Fruit fly (Drosophila melanogaster) whole organism, embryonic: ENCODE results near the gene CG7231.

Source experiments
- ATbp ChIP-seq: fragments of 200-800 bp; sonication (Bioruptor generic); optimal IDR thresholded peaks from 2 replicates; lab custom pipeline; 2017; ENCODE audit warnings: missing biosample characterization, mild to moderate bottlenecking, missing genetic modification characterization, missing genetic modification reagents
- Asciz ChIP-seq: fragments of 200-800 bp; sonication (Bioruptor generic); optimal IDR thresholded peaks from 2 replicates; lab custom pipeline; 2017; ENCODE audit warnings: missing biosample characterization, mild to moderate bottlenecking, missing genetic modification characterization, missing genetic modification reagents
- CG10147 ChIP-seq: fragments of 200-800 bp; sonication (Bioruptor generic); optimal IDR thresholded peaks from 2 replicates; lab custom pipeline; 2019; ENCODE audit warnings: missing biosample characterization, mild to moderate bottlenecking, missing genetic modification characterization, moderate library complexity
- CG10209 ChIP-seq: fragments of 200-800 bp; sonication (Bioruptor generic); optimal IDR thresholded peaks from 3 replicates; lab custom pipeline; 2017; ENCODE audit warnings: missing biosample characterization, mild to moderate bottlenecking, missing genetic modification characterization, missing genetic modification reagents
- CG11093 ChIP-seq: fragments of 200-800 bp; sonication (Bioruptor generic); IDR thresholded peaks from 3 replicates; pipeline ENCODE4 v1.3.6; 2022; ENCODE audit warnings: missing biosample characterization, missing genetic modification characterization
- CG11247 ChIP-seq: fragments of 200-800 bp; sonication (Bioruptor generic); IDR thresholded peaks from 2 replicates; pipeline ENCODE4 v1.3.6; 2022; ENCODE audit warnings: missing biosample characterization, missing genetic modification characterization
- CG17328 ChIP-seq: fragments of 200-800 bp; sonication (Bioruptor generic); IDR thresholded peaks from 2 replicates; pipeline ENCODE4 v1.3.6; 2022; ENCODE audit warnings: missing biosample characterization, missing genetic modification characterization
- CG17359 ChIP-seq: fragments of 200-800 bp; sonication (Bioruptor generic); optimal IDR thresholded peaks from 3 replicates; lab custom pipeline; 2018; ENCODE audit warnings: missing biosample characterization, mild to moderate bottlenecking, missing genetic modification characterization, moderate library complexity
- CG17802 ChIP-seq: fragments of 200-800 bp; sonication (Bioruptor generic); optimal IDR thresholded peaks from 2 replicates; lab custom pipeline; 2018; ENCODE audit warnings: missing biosample characterization, mild to moderate bottlenecking, missing genetic modification characterization, moderate library complexity
- CG17912 ChIP-seq: fragments of 200-800 bp; sonication (Bioruptor generic); optimal IDR thresholded peaks from 2 replicates; lab custom pipeline; 2018; ENCODE audit warnings: missing biosample characterization, mild to moderate bottlenecking, missing genetic modification characterization
- CG30431 ChIP-seq: fragments of 200-800 bp; sonication (Bioruptor generic); optimal IDR thresholded peaks from 2 replicates; lab custom pipeline; 2017; ENCODE audit warnings: missing biosample characterization, missing genetic modification characterization
- CG3163 ChIP-seq: fragments of 200-800 bp; sonication (Bioruptor generic); optimal IDR thresholded peaks from 3 replicates; lab custom pipeline; 2016; ENCODE audit warnings: missing biosample characterization, missing genetic modification characterization
- CG3838 ChIP-seq: fragments of 200-800 bp; sonication (Bioruptor generic); optimal IDR thresholded peaks from 3 replicates; lab custom pipeline; 2016; ENCODE audit warnings: missing biosample characterization, missing genetic modification characterization
- CG3847 ChIP-seq: fragments of 200-800 bp; sonication (Bioruptor generic); IDR thresholded peaks from 2 replicates; pipeline ENCODE4 v1.3.6; 2022; ENCODE audit warnings: missing biosample characterization, missing genetic modification characterization
- CG4282 ChIP-seq: fragments of 200-800 bp; sonication (Bioruptor generic); optimal IDR thresholded peaks from 2 replicates; lab custom pipeline; 2016; ENCODE audit warnings: missing biosample characterization, missing genetic modification characterization
- CG4424 ChIP-seq: fragments of 200-800 bp; sonication (Bioruptor generic); optimal IDR thresholded peaks from 3 replicates; lab custom pipeline; 2016; ENCODE audit warnings: missing biosample characterization, missing genetic modification characterization
- CG7786 ChIP-seq: fragments of 200-800 bp; sonication (Bioruptor generic); optimal IDR thresholded peaks from 2 replicates; lab custom pipeline; 2016; ENCODE audit warnings: missing biosample characterization, missing genetic modification characterization
- CG8281 ChIP-seq: fragments of 200-800 bp; sonication (Bioruptor generic); optimal IDR thresholded peaks from 2 replicates; lab custom pipeline; 2018; ENCODE audit warnings: missing biosample characterization, mild to moderate bottlenecking, missing genetic modification characterization, moderate library complexity
- CG9437 ChIP-seq: fragments of 200-800 bp; sonication (Bioruptor generic); optimal IDR thresholded peaks from 2 replicates; lab custom pipeline; 2018; ENCODE audit warnings: missing biosample characterization, mild to moderate bottlenecking, missing genetic modification characterization
- Dek ChIP-seq: fragments of 200-800 bp; sonication (Bioruptor generic); optimal IDR thresholded peaks from 3 replicates; lab custom pipeline; 2019; ENCODE audit warnings: missing biosample characterization, mild to moderate bottlenecking, missing genetic modification characterization, moderate library complexity
- Drgx ChIP-seq: fragments of 200-800 bp; sonication (Bioruptor generic); IDR thresholded peaks from 2 replicates; pipeline ENCODE4 v1.3.6; 2022; ENCODE audit warnings: missing biosample characterization, missing genetic modification characterization
- HHEX ChIP-seq: fragments of 200-800 bp; sonication (Bioruptor generic); optimal IDR thresholded peaks from 3 replicates; lab custom pipeline; 2017; ENCODE audit warnings: missing biosample characterization, mild to moderate bottlenecking, missing genetic modification characterization, missing genetic modification reagents
- HLH3B ChIP-seq: fragments of 200-800 bp; sonication (Bioruptor generic); IDR thresholded peaks from 2 replicates; pipeline ENCODE4 v1.3.6; 2022; ENCODE audit warnings: missing biosample characterization, missing genetic modification characterization
- HLH54F ChIP-seq: fragments of 200-800 bp; sonication (Bioruptor generic); optimal IDR thresholded peaks from 3 replicates; lab custom pipeline; 2016; ENCODE audit warnings: missing biosample characterization, missing genetic modification characterization
- Hr78 ChIP-seq, 2 experiments: fragments of 200-800 bp in 1 of 2; fragments of >200 bp in 1 of 2; sonication (Bioruptor generic) in 1 of 2; optimal IDR thresholded peaks; 2 replicates each; lab custom pipeline; 2017 to 2019; ENCODE audit warnings: missing biosample characterization in 2 of 2, missing genetic modification characterization in 2 of 2, mild to moderate bottlenecking in 1 of 2, moderate library complexity in 1 of 2
- NFAT ChIP-seq: fragments of 200-800 bp; sonication (Bioruptor generic); IDR thresholded peaks from 2 replicates; pipeline ENCODE4 v1.3.6; 2022; ENCODE audit warnings: missing biosample characterization, missing genetic modification characterization
- Neu2 ChIP-seq: fragments of 200-800 bp; sonication (Bioruptor generic); optimal IDR thresholded peaks from 3 replicates; lab custom pipeline; 2016; ENCODE audit warnings: missing biosample characterization, missing genetic modification characterization, borderline replicate concordance
- Nf-YB ChIP-seq: fragments of 200-800 bp; sonication (Bioruptor generic); optimal IDR thresholded peaks from 3 replicates; lab custom pipeline; 2019; ENCODE audit warnings: missing biosample characterization, mild to moderate bottlenecking, missing genetic modification characterization, moderate library complexity
- Rx ChIP-seq: fragments of 200-800 bp; sonication (Bioruptor generic); IDR thresholded peaks from 2 replicates; pipeline ENCODE4 v1.3.6; 2022; ENCODE audit warnings: missing biosample characterization, missing genetic modification characterization
- Sox100B ChIP-seq: fragments of 200-800 bp; sonication (Bioruptor generic); optimal IDR thresholded peaks from 3 replicates; lab custom pipeline; 2018; ENCODE audit warnings: missing biosample characterization, mild to moderate bottlenecking, missing genetic modification characterization
- YL-1 ChIP-seq: fragments of 200-800 bp; sonication (Bioruptor generic); optimal IDR thresholded peaks from 3 replicates; lab custom pipeline; 2017; ENCODE audit warnings: missing biosample characterization, mild to moderate bottlenecking, missing genetic modification characterization
- abd-A ChIP-seq: fragments of 200-800 bp; sonication (Bioruptor generic); optimal IDR thresholded peaks from 3 replicates; lab custom pipeline; 2019; ENCODE audit warnings: missing biosample characterization, mild to moderate bottlenecking, missing genetic modification characterization, moderate library complexity
- caup ChIP-seq: fragments of 200-800 bp; sonication (Bioruptor generic); optimal IDR thresholded peaks from 3 replicates; lab custom pipeline; 2017; ENCODE audit warnings: missing biosample characterization, mild to moderate bottlenecking, missing genetic modification characterization, moderate library complexity; ENCODE audit not compliant: severe bottlenecking
- chm ChIP-seq: fragments of 200-800 bp; sonication (Bioruptor generic); IDR thresholded peaks from 2 replicates; pipeline ENCODE4 v1.3.6; 2022; ENCODE audit warnings: missing biosample characterization, missing genetic modification characterization
- crc ChIP-seq: fragments of 200-800 bp; sonication (Bioruptor generic); optimal IDR thresholded peaks from 2 replicates; lab custom pipeline; 2016; ENCODE audit warnings: missing biosample characterization, missing genetic modification characterization
- cwo ChIP-seq: fragments of 200-800 bp; sonication (Bioruptor generic); optimal IDR thresholded peaks from 3 replicates; lab custom pipeline; 2017; ENCODE audit warnings: missing biosample characterization, missing genetic modification characterization, mild to moderate bottlenecking, moderate library complexity, missing genetic modification reagents
- da ChIP-seq: fragments of 200-800 bp; sonication (Bioruptor generic); optimal IDR thresholded peaks from 2 replicates; lab custom pipeline; 2016; ENCODE audit warnings: missing biosample characterization, missing genetic modification characterization
- fru ChIP-seq: fragments of >200 bp; optimal IDR thresholded peaks from 2 replicates; lab custom pipeline; 2017
- gro ChIP-seq: fragments of 200-800 bp; sonication (Bioruptor generic); optimal IDR thresholded peaks from 2 replicates; lab custom pipeline; 2016; ENCODE audit warnings: missing biosample characterization, missing genetic modification characterization
- gsb ChIP-seq: fragments of 200-800 bp; sonication (Bioruptor generic); IDR thresholded peaks from 2 replicates; pipeline ENCODE4 v1.3.6; 2022; ENCODE audit warnings: missing biosample characterization, missing genetic modification characterization
- jing ChIP-seq: fragments of 200-800 bp; sonication (Bioruptor generic); optimal IDR thresholded peaks from 2 replicates; lab custom pipeline; 2018; ENCODE audit warnings: missing biosample characterization, mild to moderate bottlenecking, missing genetic modification characterization
- lmd ChIP-seq: fragments of 200-800 bp; sonication (Bioruptor generic); IDR thresholded peaks from 2 replicates; pipeline ENCODE4 v1.3.6; 2022; ENCODE audit warnings: missing biosample characterization, missing genetic modification characterization
- pfk ChIP-seq: fragments of 200-800 bp; sonication (Bioruptor generic); optimal IDR thresholded peaks from 2 replicates; lab custom pipeline; 2018; ENCODE audit warnings: missing biosample characterization, mild to moderate bottlenecking, missing genetic modification characterization, moderate library complexity
- pros ChIP-seq: fragments of 200-800 bp; sonication (Bioruptor generic); optimal IDR thresholded peaks from 3 replicates; lab custom pipeline; 2019; ENCODE audit warnings: missing biosample characterization, mild to moderate bottlenecking, missing genetic modification characterization, moderate library complexity
- sd ChIP-seq: fragments of 200-800 bp; sonication (Bioruptor generic); optimal IDR thresholded peaks from 3 replicates; lab custom pipeline; 2018; ENCODE audit warnings: missing biosample characterization, mild to moderate bottlenecking, missing genetic modification characterization, moderate library complexity
- slp2 ChIP-seq: fragments of 200-800 bp; sonication (Bioruptor generic); optimal IDR thresholded peaks from 2 replicates; lab custom pipeline; 2016; ENCODE audit warnings: missing biosample characterization, missing genetic modification characterization
- tap ChIP-seq: fragments of 200-800 bp; optimal IDR thresholded peaks from 3 replicates; lab custom pipeline; 2019; ENCODE audit warnings: missing biosample characterization, mild to moderate bottlenecking, missing genetic modification characterization, moderate library complexity
- tin ChIP-seq: fragments of 200-800 bp; sonication (Bioruptor generic); optimal IDR thresholded peaks from 3 replicates; lab custom pipeline; 2016; ENCODE audit warnings: missing biosample characterization, missing genetic modification characterization

Gene CG7231

dm6 chr2L:7960581-7961530 lies 22.9 kb upstream of the CG7231 start (continued):
- no peak for TF ChIP-seq CG7786 (GFP tag; lab: Kevin White, UChicago)
- TF ChIP-seq YL-1 = peak; percentile 5
- no peak for TF ChIP-seq lmd (GFP tag; lab: Robert Waterston, UW)
- no peak for TF ChIP-seq CG17802
- peak; percentile 36 for TF ChIP-seq Nf-YB (GFP tag; lab: Kevin White, UChicago)
- no peak for TF ChIP-seq tin (GFP tag; lab: Kevin White, UChicago)
- TF ChIP-seq CG3163 (GFP tag; lab: Kevin White, UChicago) = no peak
- peak; percentile 72 for TF ChIP-seq ATbp (GFP tag; lab: Kevin White, UChicago)
- TF ChIP-seq Sox100B (GFP tag; lab: Kevin White, UChicago) = peak; percentile 0
- TF ChIP-seq CG3838 (GFP tag; lab: Kevin White, UChicago) = no peak
- no peak for TF ChIP-seq chm (GFP tag; lab: Robert Waterston, UW)
- no peak for TF ChIP-seq Rx (GFP tag; lab: Robert Waterston, UW)
- TF ChIP-seq Drgx = 0 out of 2 replicates have a peak, but pooled peaks have one; percentile 4
- TF ChIP-seq CG17912 (GFP tag; lab: Kevin White, UChicago) = no peak
- peak; percentile 54 for TF ChIP-seq sd (tag; lab: Kevin White, UChicago)
- no peak for TF ChIP-seq HLH54F (GFP tag; lab: Kevin White, UChicago)
- TF ChIP-seq Dek (tag; lab: Kevin White, UChicago) = peak; percentile 31
- no peak for TF ChIP-seq CG11093 (GFP tag; lab: Robert Waterston, UW)
- peak; percentile 70 for TF ChIP-seq HHEX
- TF ChIP-seq gsb (GFP tag; lab: Robert Waterston, UW) = no peak
- TF ChIP-seq da (GFP tag; lab: Kevin White, UChicago) = no peak
- no peak for TF ChIP-seq CG3847 (GFP tag; lab: Robert Waterston, UW)
- TF ChIP-seq pros (GFP tag; lab: Kevin White, UChicago) = no peak
- no peak for TF ChIP-seq slp2 (GFP tag; lab: Kevin White, UChicago)
- TF ChIP-seq CG4282 (GFP tag; lab: Kevin White, UChicago) = no peak
- no peak for TF ChIP-seq HLH3B (GFP tag; lab: Robert Waterston, UW)
- TF ChIP-seq abd-A = peak; percentile 14
- no peak for TF ChIP-seq Hr78 (GFP tag; optimal IDR thresholded peaks at IDR 0.05; lab: Kevin White, UChicago)
- TF ChIP-seq Neu2 = no peak
- TF ChIP-seq pfk (GFP tag; lab: Kevin White, UChicago) = no peak
- peak; percentile 25 for TF ChIP-seq CG10147
- TF ChIP-seq CG17328 (GFP tag; lab: Robert Waterston, UW) = no peak
- no peak for TF ChIP-seq jing (GFP tag; lab: Kevin White, UChicago)
- peak; percentile 63 for TF ChIP-seq CG17359 (tag; lab: Kevin White, UChicago)
- peak; percentile 83 for TF ChIP-seq CG9437 (GFP tag; lab: Kevin White, UChicago)
- peak; percentile 68 for TF ChIP-seq caup (GFP tag; lab: Kevin White, UChicago)
- peak; percentile 67 for TF ChIP-seq Asciz (GFP tag; lab: Kevin White, UChicago)
- TF ChIP-seq gro (GFP tag; lab: Kevin White, UChicago) = peak; percentile 12
- peak; percentile 26 for TF ChIP-seq CG10209 (GFP tag; lab: Kevin White, UChicago)
- peak; percentile 38 for TF ChIP-seq tap (tag; lab: Kevin White, UChicago)
- TF ChIP-seq fru (lab: Kevin White, UChicago) = no peak
- peak; percentile 64 for TF ChIP-seq cwo (GFP tag; lab: Kevin White, UChicago)
- TF ChIP-seq CG4424 (GFP tag; lab: Kevin White, UChicago) = no peak
- 0 out of 2 replicates have a peak, but pooled peaks have one; percentile 15 for TF ChIP-seq CG11247 (GFP tag; lab: Robert Waterston, UW)
- peak; percentile 63 for TF ChIP-seq NFAT (GFP tag; lab: Robert Waterston, UW)
- peak; percentile 35 for TF ChIP-seq CG8281 (tag; lab: Kevin White, UChicago)
- TF ChIP-seq CG30431 = no peak
- no peak for TF ChIP-seq crc (GFP tag; lab: Kevin White, UChicago)
